Worm (Caenorhabditis elegans) whole organism, L4 larva: Measurements from ENCODE around the gene kvs-5.

ENCODE experiments used
- F44E2.7 ChIP-seq: fragments of 200-800 bp; sonication (Bioruptor generic); IDR thresholded peaks from 2 replicates; pipeline ENCODE4 v2.1.2; 2022; ENCODE audit warnings: missing genetic modification characterization, missing compliant biosample characterization
- R02D3.7 ChIP-seq: fragments of 150-350 bp; sonication (generic microtip); optimal IDR thresholded peaks from 3 replicates; lab custom pipeline; 2014; ENCODE audit warnings: missing biosample characterization, missing genetic modification characterization
- T26A8.4 ChIP-seq: fragments of 200-800 bp; sonication (Bioruptor generic); IDR thresholded peaks from 2 replicates; pipeline ENCODE4 v1.3.6; 2022; ENCODE audit warnings: missing genetic modification characterization, missing compliant biosample characterization
- Y48G9A.11 ChIP-seq: fragments of 200-800 bp; sonication (Bioruptor generic); IDR thresholded peaks from 2 replicates; pipeline ENCODE4 v1.3.6; 2022; ENCODE audit warnings: missing genetic modification reagents, missing genetic modification characterization, missing compliant biosample characterization
- Y5F2A.4 ChIP-seq: fragments of 200-800 bp; sonication (Bioruptor generic); optimal IDR thresholded peaks from 2 replicates; lab custom pipeline; 2018; ENCODE audit warnings: mild to moderate bottlenecking, missing genetic modification characterization, missing compliant biosample characterization
- Y75B8A.6 ChIP-seq: fragments of 200-800 bp; sonication (Bioruptor generic); IDR thresholded peaks from 2 replicates; pipeline ENCODE4 v1.3.6; 2022; ENCODE audit warnings: missing genetic modification reagents, missing genetic modification characterization, missing compliant biosample characterization
- ZK337.2 ChIP-seq: fragments of 200-800 bp; sonication (Bioruptor generic); IDR thresholded peaks from 2 replicates; pipeline ENCODE4 v1.3.6; 2022; ENCODE audit warnings: missing genetic modification reagents, missing genetic modification characterization, missing compliant biosample characterization
- ZK546.5 ChIP-seq, 2 experiments: sonication (generic microtip); optimal IDR thresholded peaks; 2 replicates each; lab custom pipeline; 2017; ENCODE audit warnings: missing biosample characterization in 2 of 2, missing genetic modification characterization in 2 of 2
- aha-1 ChIP-seq: fragments of 150-350 bp; peaks from one replicate; lab custom pipeline; 2014; ENCODE audit warnings: missing biosample characterization, missing genetic modification characterization
- aly-2 ChIP-seq: sonication (generic microtip); optimal IDR thresholded peaks from 2 replicates; lab custom pipeline; 2018; ENCODE audit warnings: missing biosample characterization, missing genetic modification characterization
- arid-1 ChIP-seq: fragments of 200-800 bp; sonication (Bioruptor generic); conservative IDR thresholded peaks from 2 replicates; pipeline ENCODE4 v1.3.6; 2022; ENCODE audit warnings: missing genetic modification reagents, missing genetic modification characterization, missing compliant biosample characterization
- ceh-20 ChIP-seq: fragments of 200-800 bp; sonication (Bioruptor generic); IDR thresholded peaks from 2 replicates; pipeline ENCODE4 v1.3.6; 2022; ENCODE audit warnings: missing genetic modification reagents, missing genetic modification characterization, missing compliant biosample characterization
- ces-1 ChIP-seq: fragments of 150-350 bp; sonication (generic microtip); optimal IDR thresholded peaks from 4 replicates; lab custom pipeline; 2014; ENCODE audit warnings: missing biosample characterization, missing genetic modification reagents, missing genetic modification characterization
- dve-1 ChIP-seq: sonication (generic microtip); optimal IDR thresholded peaks from 2 replicates; lab custom pipeline; 2017; ENCODE audit warnings: antibody characterized with exemption, mild to moderate bottlenecking, missing genetic modification characterization, missing compliant biosample characterization; ENCODE audit not compliant: insufficient read depth
- fos-1 ChIP-seq: fragments of 150-350 bp; optimal IDR thresholded peaks from 2 replicates; lab custom pipeline; 2014; ENCODE audit warnings: missing biosample characterization, missing genetic modification characterization
- lim-7 ChIP-seq: fragments of 200-800 bp; sonication (Bioruptor generic); IDR thresholded peaks from 2 replicates; pipeline ENCODE4 v1.3.6; 2022; ENCODE audit warnings: missing genetic modification characterization, missing compliant biosample characterization
- lin-1 ChIP-seq: fragments of 200-800 bp; sonication (Bioruptor generic); IDR thresholded peaks from 2 replicates; pipeline ENCODE4 v1.3.6; 2022; ENCODE audit warnings: missing genetic modification reagents, missing genetic modification characterization, missing compliant biosample characterization
- lsy-2 ChIP-seq, 2 experiments: fragments of 150-350 bp in 1 of 2; sonication (generic microtip) in 1 of 2; optimal IDR thresholded peaks; 2 replicates each; lab custom pipeline; 2014 to 2017; ENCODE audit warnings: missing biosample characterization in 2 of 2, missing genetic modification characterization in 2 of 2
- madf-9 ChIP-seq: fragments of 200-800 bp; sonication (Bioruptor generic); conservative IDR thresholded peaks from 2 replicates; pipeline ENCODE4 v1.3.6; 2022; ENCODE audit warnings: missing genetic modification reagents, missing genetic modification characterization, missing compliant biosample characterization
- mdl-1 ChIP-seq, 2 experiments: fragments of 150-350 bp in 1 of 2; sonication (generic microtip) in 1 of 2; optimal IDR thresholded peaks; 2 replicates each; lab custom pipeline; 2014 to 2017; ENCODE audit warnings: missing biosample characterization in 2 of 2, missing genetic modification characterization in 2 of 2
- mes-2 ChIP-seq: sonication (generic microtip); optimal IDR thresholded peaks from 2 replicates; lab custom pipeline; 2016; ENCODE audit warnings: missing genotype, mild to moderate bottlenecking, missing genetic modification characterization, missing compliant biosample characterization; ENCODE audit not compliant: poor library complexity, severe bottlenecking
- nhr-10 ChIP-seq: fragments of 150-350 bp; optimal IDR thresholded peaks from 2 replicates; lab custom pipeline; 2014; ENCODE audit warnings: missing biosample characterization, missing genetic modification characterization
- nhr-11 ChIP-seq: fragments of 150-350 bp; optimal IDR thresholded peaks from 2 replicates; lab custom pipeline; 2014; ENCODE audit warnings: missing biosample characterization, missing genetic modification characterization
- nhr-25 ChIP-seq: sonication (generic microtip); optimal IDR thresholded peaks from 2 replicates; lab custom pipeline; 2017; ENCODE audit warnings: missing genetic modification characterization, mild to moderate bottlenecking, missing compliant biosample characterization, antibody characterized with exemption, moderate library complexity, borderline replicate concordance; ENCODE audit not compliant: insufficient read depth
- nhr-76 ChIP-seq: fragments of 150-350 bp; optimal IDR thresholded peaks from 2 replicates; lab custom pipeline; 2014; ENCODE audit warnings: missing biosample characterization, missing genetic modification characterization
- nhr-77 ChIP-seq: fragments of 150-350 bp; optimal IDR thresholded peaks from 2 replicates; lab custom pipeline; 2014; ENCODE audit warnings: missing biosample characterization, missing genetic modification characterization
- php-3 ChIP-seq: fragments of 200-800 bp; sonication (Bioruptor generic); IDR thresholded peaks from 2 replicates; pipeline ENCODE4 v1.3.6; 2022; ENCODE audit warnings: missing genetic modification reagents, missing genetic modification characterization, missing compliant biosample characterization
- sdz-12 ChIP-seq: fragments of 200-800 bp; sonication (Bioruptor generic); optimal IDR thresholded peaks from 2 replicates; lab custom pipeline; 2018; ENCODE audit warnings: mild to moderate bottlenecking, missing genetic modification characterization, missing compliant biosample characterization
- snpc-1.2 ChIP-seq: fragments of 200-800 bp; sonication (Bioruptor generic); IDR thresholded peaks from 2 replicates; pipeline ENCODE4 v1.3.6; 2022; ENCODE audit warnings: missing genetic modification reagents, missing genetic modification characterization, missing compliant biosample characterization
- tag-97 ChIP-seq: fragments of 200-800 bp; sonication (Bioruptor generic); IDR thresholded peaks from 2 replicates; pipeline ENCODE4 v1.3.6; 2022; ENCODE audit warnings: missing genetic modification characterization, missing compliant biosample characterization
- unc-62 ChIP-seq, 3 experiments: fragments of 150-350 bp in 1 of 3; sonication (generic microtip); optimal IDR thresholded peaks in 2 of 3; peaks in 1 of 3; 1 replicate in 1 of 3; 2 replicates in 2 of 3; lab custom pipeline; 2014 to 2017; ENCODE audit warnings: missing biosample characterization in 3 of 3, missing genetic modification characterization in 3 of 3, missing genetic modification reagents in 3 of 3, missing genotype in 1 of 3
- vab-7 ChIP-seq: fragments of 200-800 bp; sonication (Bioruptor generic); IDR thresholded peaks from 2 replicates; pipeline ENCODE4 v1.3.6; 2022; ENCODE audit warnings: missing genetic modification reagents, missing genetic modification characterization, missing compliant biosample characterization

The kvs-5 gene

DNA sequence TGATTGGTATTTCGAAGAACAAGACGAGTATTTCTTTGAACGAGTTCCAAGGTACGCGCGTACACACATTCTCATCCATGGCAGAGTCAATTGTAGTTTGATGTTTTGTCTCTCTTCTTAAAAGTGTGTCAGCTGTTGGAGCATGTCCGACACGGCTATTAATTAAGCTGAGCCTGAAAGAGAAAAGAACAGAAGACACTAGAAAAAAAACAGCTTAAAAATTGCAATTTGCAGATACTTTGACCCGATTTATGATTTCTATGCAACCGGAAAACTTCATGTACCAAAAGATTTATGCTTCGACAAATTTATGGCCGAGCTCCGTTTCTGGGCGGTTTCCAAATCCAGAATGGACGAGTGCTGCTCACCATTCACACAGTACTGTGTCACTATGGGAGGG lies 13.0 kb downstream of the kvs-5 start:
- TF ChIP-seq aha-1 (tag; lab: Kevin White, UChicago) (peak; percentile 61), F44E2.7 (GFP tag; lab: Robert Waterston, UW) (no peak), dve-1 (no peak), Y48G9A.11 (GFP tag; lab: Robert Waterston, UW) (no peak), T26A8.4 (GFP tag; lab: Robert Waterston, UW) (no peak), nhr-10 (tag; lab: Kevin White, UChicago) (no peak), ceh-20 (GFP tag; lab: Robert Waterston, UW) (no peak), nhr-76 (tag; lab: Kevin White, UChicago) (no peak), unc-62 (GFP tag; optimal IDR thresholded peaks at IDR 0.05 in 1 of 2; lab: Kevin White, UChicago) (peak in 1 of 2 experiments; percentile 85), unc-62 (tag; optimal IDR thresholded peaks at IDR 0.05; lab: Kevin White, UChicago) (no peak), vab-7 (no peak), Y5F2A.4 (no peak)

DNA sequence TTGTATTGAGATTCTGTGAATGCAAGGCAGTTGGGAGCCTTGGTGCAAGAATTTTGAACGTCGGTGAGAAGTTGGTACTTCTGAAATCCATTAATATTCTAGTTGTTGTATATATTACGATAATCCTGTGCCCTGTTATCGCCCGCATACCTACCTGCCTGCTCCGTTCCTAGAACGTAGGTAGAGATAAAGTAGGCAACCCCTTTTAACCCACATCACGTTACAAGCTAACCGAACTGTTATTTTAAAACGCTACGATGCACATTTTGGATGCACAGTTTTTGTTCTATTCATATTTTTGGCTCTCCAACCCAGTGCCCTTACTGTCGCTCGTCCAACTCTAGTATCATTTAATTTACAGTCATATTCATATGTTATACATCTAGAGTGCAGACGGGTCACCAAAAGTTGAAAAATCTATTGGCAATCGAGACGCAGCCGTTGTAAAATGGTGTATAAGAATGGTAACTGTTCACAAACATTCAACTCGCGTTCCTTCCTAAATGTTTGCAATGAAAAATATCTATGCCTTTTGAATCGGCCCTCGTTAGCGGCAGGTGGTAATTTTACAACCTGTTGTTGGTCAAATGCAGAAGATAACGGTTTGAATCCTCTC lies 17.9 kb downstream of the kvs-5 start:
- no peak for TF ChIP-seq ZK337.2
- TF ChIP-seq aha-1 (tag; lab: Kevin White, UChicago), result peak; percentile 94
- TF ChIP-seq nhr-77 (tag; lab: Kevin White, UChicago), result no peak
- TF ChIP-seq, all 104 proteins: peak for 1

DNA sequence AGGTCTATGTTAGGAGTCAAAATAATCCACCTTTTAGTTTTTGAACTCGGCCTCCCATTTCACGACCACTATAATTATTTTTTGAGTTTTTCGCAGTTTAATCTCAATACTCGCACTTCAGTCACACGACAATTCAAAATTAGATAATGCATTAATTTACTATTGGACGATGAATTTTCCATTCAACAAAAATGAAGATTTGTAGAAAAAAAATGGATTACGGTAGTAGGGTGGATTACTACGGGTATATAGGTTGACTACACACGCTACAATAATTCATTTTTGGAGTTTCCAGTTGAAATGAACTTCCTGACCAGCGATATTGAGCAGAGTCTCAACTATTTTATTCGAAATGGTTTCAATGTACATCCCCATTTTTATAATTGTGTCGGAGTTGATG lies 19.9 kb downstream of the kvs-5 start, which contains the start of gene srt-23:
Gene srt-23 (plus strand): TSS at position 301 of the 400 bp plus-strand sequence.
- TF ChIP-seq fos-1 (tag; lab: Kevin White, UChicago), result no peak
- TF ChIP-seq nhr-11 (tag; lab: Kevin White, UChicago), result no peak
- TF ChIP-seq nhr-25 (tag; lab: Kevin White, UChicago), result no peak
- TF ChIP-seq tag-97 (GFP tag; lab: Robert Waterston, UW), result no peak
- no peak for TF ChIP-seq ces-1 (GFP tag; lab: Kevin White, UChicago)
- TF ChIP-seq sdz-12 (GFP tag; lab: Kevin White, UChicago), result no peak
- TF ChIP-seq lsy-2 (tag; optimal IDR thresholded peaks at IDR 0.05; lab: Kevin White, UChicago), result no peak
- no peak for TF ChIP-seq R02D3.7 (tag; lab: Kevin White, UChicago)
- no peak for TF ChIP-seq aly-2 (tag; lab: Kevin White, UChicago)
- no peak for TF ChIP-seq php-3 (GFP tag; lab: Robert Waterston, UW)
- no peak for TF ChIP-seq lin-1
- no peak for TF ChIP-seq mdl-1 (tag; optimal IDR thresholded peaks at IDR 0.05; lab: Kevin White, UChicago)
- no peak for TF ChIP-seq lim-7 (GFP tag; lab: Robert Waterston, UW)
- TF ChIP-seq madf-9 (GFP tag; lab: Robert Waterston, UW), result no peak
- no peak for TF ChIP-seq snpc-1.2 (GFP tag; lab: Robert Waterston, UW)
- no peak for TF ChIP-seq mes-2 (tag; lab: Kevin White, UChicago)
- TF ChIP-seq Y5F2A.4, result no peak
- no peak for TF ChIP-seq nhr-77 (tag; lab: Kevin White, UChicago)
- TF ChIP-seq Y48G9A.11 (GFP tag; lab: Robert Waterston, UW), result no peak
- TF ChIP-seq, all 104 proteins: peak for 0

DNA sequence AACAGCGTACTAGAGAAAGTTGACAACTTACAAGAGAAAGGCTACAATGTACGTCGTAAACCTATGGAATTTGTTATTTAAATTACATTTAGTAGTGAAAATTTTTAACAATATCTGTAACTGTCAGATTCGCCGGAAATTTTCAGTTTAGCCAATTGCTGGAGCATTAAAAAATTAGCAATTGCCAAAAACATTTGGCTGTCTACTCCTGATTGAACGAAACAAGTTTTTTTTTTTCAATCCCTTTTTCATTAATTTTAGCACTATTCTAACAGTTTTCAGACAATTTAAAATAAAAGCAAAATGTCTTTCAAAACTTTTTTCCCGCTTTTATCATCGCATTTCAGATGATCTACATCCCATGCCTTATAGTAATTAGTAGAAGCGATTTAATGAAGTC lies 20.4 kb downstream of the kvs-5 start:
- no peak for TF ChIP-seq Y75B8A.6
- TF ChIP-seq unc-62 (GFP tag; optimal IDR thresholded peaks at IDR 0.05 in 1 of 2; lab: Kevin White, UChicago), result peak in 1 of 2 experiments; percentile 94
- no peak for TF ChIP-seq unc-62 (tag; optimal IDR thresholded peaks at IDR 0.05; lab: Kevin White, UChicago)
- peak; percentile 38 for TF ChIP-seq aha-1 (tag; lab: Kevin White, UChicago)

DNA sequence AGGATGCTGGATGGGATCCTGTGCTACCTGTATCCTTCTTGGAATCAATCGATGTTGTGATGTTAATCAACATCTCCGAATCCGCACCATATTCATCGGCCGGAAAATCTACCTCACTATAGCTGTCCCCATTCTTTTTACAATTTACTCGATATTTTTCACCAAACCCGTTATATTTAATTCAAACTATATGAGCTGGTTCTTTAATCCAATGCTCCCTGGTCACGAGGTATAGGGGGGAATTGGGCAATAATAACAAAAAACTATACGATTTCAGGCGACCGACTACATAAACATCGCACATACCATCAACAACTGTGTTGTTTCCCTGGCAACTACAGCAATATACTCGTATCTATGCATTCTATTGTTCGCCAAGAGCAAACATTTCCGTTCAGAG lies 21.0 kb downstream of the kvs-5 start:
- TF ChIP-seq aha-1 (tag; lab: Kevin White, UChicago) (peak; percentile 63), ZK546.5 (tag; optimal IDR thresholded peaks at IDR 0.05; lab: Kevin White, UChicago) (no peak), arid-1 (GFP tag; lab: Robert Waterston, UW) (no peak), unc-62 (GFP tag; optimal IDR thresholded peaks at IDR 0.05 in 1 of 2; lab: Kevin White, UChicago) (peak in 1 of 2 experiments; percentile 47), unc-62 (tag; optimal IDR thresholded peaks at IDR 0.05; lab: Kevin White, UChicago) (no peak)
